Fruit fly (Drosophila melanogaster) ovary, adult (tissue): ENCODE results near the gene CG42714.

Experiments
- CG17801 ChIP-seq: fragments of 200-800 bp; optimal IDR thresholded peaks from 2 replicates; lab custom pipeline; 2019; ENCODE audit warnings: missing biosample characterization, mild to moderate bottlenecking, missing genetic modification characterization, moderate library complexity; ENCODE audit not compliant: partially characterized antibody

Gene CG42714

DNA sequence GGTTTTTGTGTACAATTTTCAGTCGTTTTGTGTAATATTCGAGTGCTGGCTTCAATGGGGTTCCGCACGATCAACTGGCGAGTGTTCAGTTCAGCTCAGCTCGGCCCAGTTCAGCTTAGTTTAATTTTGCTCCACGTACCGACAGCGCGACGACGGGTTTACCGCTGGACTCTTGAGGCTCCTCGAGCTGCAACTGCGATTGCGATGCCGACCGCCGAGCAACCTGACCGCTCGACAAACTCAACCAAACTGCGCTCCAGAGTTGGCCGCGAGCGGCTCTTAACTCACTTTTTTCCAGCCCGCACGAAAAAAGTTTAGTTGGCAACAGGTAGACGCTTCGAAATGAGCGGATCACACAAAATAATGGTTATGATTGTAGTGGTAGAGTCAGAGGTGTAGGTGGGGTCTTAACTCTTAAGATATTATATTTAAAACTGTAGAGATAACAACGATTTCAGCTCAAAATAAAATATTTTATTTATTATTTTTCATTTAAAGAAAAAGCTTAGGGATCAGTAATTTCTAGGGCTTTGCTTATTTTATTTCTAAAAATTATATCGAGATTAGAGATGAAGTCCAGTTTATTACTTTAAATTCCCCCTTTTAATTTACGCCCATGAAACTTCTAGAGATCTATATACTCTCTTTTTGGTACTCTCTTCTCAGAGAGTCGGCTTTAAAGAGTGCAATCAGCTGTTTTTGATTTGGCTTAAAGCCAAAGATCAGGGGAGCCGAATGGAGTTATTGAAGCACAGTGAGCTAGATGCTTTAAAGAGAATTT lies 22.7 kb upstream of the CG42714 start, which contains the start of gene Best2:
Best2 (minus strand) TSS at position 258 of the 781 bp plus-strand sequence.
- peak; percentile 96 for TF ChIP-seq CG17801 (GFP tag; lab: Kevin White, UChicago)

DNA sequence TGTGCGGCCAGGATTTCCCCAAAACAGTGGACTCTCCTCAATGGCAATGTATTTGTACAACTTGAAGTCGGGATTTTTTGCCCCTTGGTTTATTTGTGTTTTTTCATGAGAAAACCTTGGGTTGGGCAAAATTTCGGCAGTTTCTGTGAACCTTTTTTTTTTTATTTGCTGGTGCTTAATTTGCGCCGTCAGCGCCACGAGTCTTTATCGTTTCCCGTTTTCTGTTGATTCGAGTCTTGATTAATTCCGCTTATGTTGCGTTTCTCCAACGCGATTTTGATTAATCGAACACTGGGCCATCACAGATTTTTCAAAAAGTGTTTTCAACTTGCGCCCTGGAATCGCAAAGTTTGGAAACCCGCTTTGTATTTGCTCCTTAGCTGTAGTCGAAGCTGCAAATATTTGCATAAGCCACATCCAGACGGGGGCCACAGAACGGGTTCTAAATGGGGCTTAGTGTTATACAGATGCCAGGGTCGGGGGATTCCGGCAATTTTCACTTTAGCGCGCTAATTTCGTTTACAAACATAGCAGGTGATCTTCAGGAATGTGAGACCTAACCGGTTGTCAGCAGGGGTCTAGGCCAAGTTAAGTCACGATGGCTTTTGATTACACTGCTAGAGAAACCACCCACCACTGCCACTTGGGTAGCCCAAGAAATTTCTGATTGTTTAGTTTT lies 20.7 kb upstream of the CG42714 start:
- no peak for TF ChIP-seq CG17801 (GFP tag; lab: Kevin White, UChicago)

- peak; percentile 37 for TF ChIP-seq CG17801 (GFP tag; lab: Kevin White, UChicago)
Observed at dm6 chr3L:6253730-6254129, 19.9 kb upstream of the CG42714 start.

dm6 chr3L:6249178-6250078 lies 15.6 kb upstream of the CG42714 start:
- no peak for TF ChIP-seq CG17801 (GFP tag; lab: Kevin White, UChicago)

DNA sequence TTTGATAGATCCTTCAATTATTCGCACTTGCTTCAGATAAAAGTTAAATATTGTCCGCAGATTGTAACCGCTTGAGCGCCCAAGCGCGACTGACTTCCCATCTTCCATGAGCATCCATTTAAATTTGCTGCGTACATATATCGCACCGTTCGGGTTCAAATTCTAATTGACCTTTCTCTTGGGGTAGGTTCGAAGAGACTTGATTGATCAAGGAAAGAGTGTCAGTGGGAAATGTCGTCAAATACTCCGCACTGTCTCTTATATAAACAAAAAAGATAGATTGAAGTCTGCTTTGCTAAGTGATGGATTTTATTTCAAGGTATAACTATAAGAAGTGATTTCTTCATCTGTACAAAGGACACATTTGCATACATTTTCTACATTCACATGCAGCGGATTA lies 11.8 kb upstream of the CG42714 start, which contains the start of gene Mdr65:
Mdr65 (minus strand) TSS at position 101 of the 400 bp plus-strand sequence.
- no peak for TF ChIP-seq CG17801 (GFP tag; lab: Kevin White, UChicago)

dm6 chr3L:6239968-6240367 lies 6.1 kb upstream of the CG42714 start, which contains the start of gene CG10226:
Gene CG10226, minus strand, starts transcription at chr3L:6240068.
- no peak for TF ChIP-seq CG17801 (GFP tag; lab: Kevin White, UChicago)

DNA sequence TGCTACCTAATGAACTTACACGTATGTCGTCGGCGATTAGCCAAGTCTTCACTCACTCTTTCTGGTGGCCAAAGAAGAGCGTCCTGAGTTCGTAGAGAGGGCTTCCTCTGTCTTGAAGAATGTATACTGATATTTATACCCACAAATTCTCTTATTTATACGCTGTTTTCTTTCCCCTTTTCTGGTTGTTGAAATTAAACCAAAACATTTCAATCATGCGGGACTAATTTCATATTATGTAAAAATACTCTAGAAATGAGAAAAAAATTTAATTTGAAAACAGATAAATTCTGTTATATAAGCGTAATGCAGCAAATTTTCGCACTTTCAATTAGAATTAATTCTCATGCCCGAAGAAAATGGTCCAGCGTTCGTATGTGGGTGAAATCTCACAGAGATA lies 575 bp downstream of the CG42714 start, which contains the start of gene BG642312:
BG642312 (minus strand) TSS at position 101 of the 400 bp plus-strand sequence.
- no peak for TF ChIP-seq CG17801 (GFP tag; lab: Kevin White, UChicago)

- TF ChIP-seq CG17801 (GFP tag; lab: Kevin White, UChicago) = no peak
Observed at dm6 chr3L:6232261-6232660, 1.6 kb downstream of the CG42714 start, which contains the start of gene CG13299. Gene CG13299, minus strand, starts transcription at chr3L:6232361.

DNA sequence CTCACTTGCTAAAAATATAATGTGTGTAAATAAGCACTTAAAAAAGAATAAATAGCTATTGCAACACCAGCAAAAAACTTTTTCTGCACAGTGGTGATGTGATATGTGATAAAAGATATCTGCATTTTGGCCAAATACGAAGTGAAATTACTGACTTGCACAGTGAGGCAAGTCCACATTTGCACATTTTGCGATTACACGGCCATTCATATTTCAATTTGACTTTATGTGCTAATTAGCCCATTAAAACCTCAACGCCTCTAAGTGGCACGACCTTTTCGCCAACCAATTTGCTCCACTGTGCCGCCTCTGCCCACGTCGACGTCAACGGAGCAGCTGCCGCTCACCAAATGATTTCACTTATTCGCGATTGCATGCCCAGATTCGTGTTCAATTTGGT lies 13.7 kb downstream of the CG42714 start, which contains the start of gene CG33946:
CG33946 (plus strand) TSS at position 392 of the 400 bp plus-strand sequence.
- peak; percentile 58 for TF ChIP-seq CG17801 (GFP tag; lab: Kevin White, UChicago)

- no peak for TF ChIP-seq CG17801 (GFP tag; lab: Kevin White, UChicago)
Observed at dm6 chr3L:6218517-6219155, 15.2 kb downstream of the CG42714 start.

DNA sequence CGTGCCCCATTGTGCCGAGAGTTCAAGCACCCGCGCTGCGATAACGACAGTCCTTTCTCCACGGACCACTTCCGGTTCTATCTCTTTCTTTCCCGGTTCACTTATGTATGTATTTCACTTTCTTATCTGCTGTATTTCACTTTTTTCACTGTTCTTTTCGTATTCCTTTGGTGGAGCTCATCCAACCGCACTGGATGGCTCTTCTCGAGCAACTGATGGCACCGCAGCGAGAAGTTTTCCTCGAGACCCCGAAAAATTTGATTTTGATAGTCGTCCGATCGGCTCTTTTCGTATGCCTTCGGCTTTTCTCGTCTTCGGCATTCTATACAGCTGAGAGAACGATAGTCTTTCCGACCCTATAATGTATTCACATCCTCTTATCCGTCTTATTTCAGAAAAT lies 16.1 kb downstream of the CG42714 start, which contains the start of gene LanA:
LanA (minus strand) TSS at position 217 of the 400 bp plus-strand sequence.
- TF ChIP-seq CG17801 (GFP tag; lab: Kevin White, UChicago) = no peak

- no peak for TF ChIP-seq CG17801 (GFP tag; lab: Kevin White, UChicago)
Observed at dm6 chr3L:6217212-6217611, 16.6 kb downstream of the CG42714 start.

- TF ChIP-seq CG17801 (GFP tag; lab: Kevin White, UChicago) = no peak
Observed at dm6 chr3L:6216787-6217078, 17.1 kb downstream of the CG42714 start.
